Worm (Caenorhabditis elegans) whole organism, L4 larva: Measurements from ENCODE around the gene cyp-31A3.

Source experiments
- D1046.2 ChIP-seq: fragments of 200-800 bp; sonication (Bioruptor generic); IDR thresholded peaks from 2 replicates; pipeline ENCODE4 v1.3.6; 2022; ENCODE audit warnings: missing genetic modification characterization, missing compliant biosample characterization
- F49E8.2 ChIP-seq: sonication (generic microtip); optimal IDR thresholded peaks from 2 replicates; lab custom pipeline; 2016; ENCODE audit warnings: missing compliant biosample characterization, mild to moderate bottlenecking, missing genetic modification characterization, borderline replicate concordance
- T20F7.1 ChIP-seq: fragments of 200-800 bp; sonication (Bioruptor generic); optimal IDR thresholded peaks from 2 replicates; lab custom pipeline; 2018; ENCODE audit warnings: mild to moderate bottlenecking, missing genetic modification characterization, missing compliant biosample characterization
- T26A8.4 ChIP-seq: fragments of 200-800 bp; sonication (Bioruptor generic); IDR thresholded peaks from 2 replicates; pipeline ENCODE4 v1.3.6; 2022; ENCODE audit warnings: missing genetic modification characterization, missing compliant biosample characterization
- Y48G9A.11 ChIP-seq: fragments of 200-800 bp; sonication (Bioruptor generic); IDR thresholded peaks from 2 replicates; pipeline ENCODE4 v1.3.6; 2022; ENCODE audit warnings: missing genetic modification reagents, missing genetic modification characterization, missing compliant biosample characterization
- Y5F2A.4 ChIP-seq: fragments of 200-800 bp; sonication (Bioruptor generic); optimal IDR thresholded peaks from 2 replicates; lab custom pipeline; 2018; ENCODE audit warnings: mild to moderate bottlenecking, missing genetic modification characterization, missing compliant biosample characterization
- Y75B8A.6 ChIP-seq: fragments of 200-800 bp; sonication (Bioruptor generic); IDR thresholded peaks from 2 replicates; pipeline ENCODE4 v1.3.6; 2022; ENCODE audit warnings: missing genetic modification reagents, missing genetic modification characterization, missing compliant biosample characterization
- aly-2 ChIP-seq: sonication (generic microtip); optimal IDR thresholded peaks from 2 replicates; lab custom pipeline; 2018; ENCODE audit warnings: missing biosample characterization, missing genetic modification characterization
- ama-1 ChIP-seq: fragments of 150-350 bp; optimal IDR thresholded peaks from 2 replicates; lab custom pipeline; 2014; ENCODE audit warnings: inconsistent platforms, mixed read lengths
- arid-1 ChIP-seq: fragments of 200-800 bp; sonication (Bioruptor generic); conservative IDR thresholded peaks from 2 replicates; pipeline ENCODE4 v1.3.6; 2022; ENCODE audit warnings: missing genetic modification reagents, missing genetic modification characterization, missing compliant biosample characterization
- ces-1 ChIP-seq: fragments of 150-350 bp; sonication (generic microtip); optimal IDR thresholded peaks from 4 replicates; lab custom pipeline; 2014; ENCODE audit warnings: missing biosample characterization, missing genetic modification reagents, missing genetic modification characterization
- ctbp-1 ChIP-seq: fragments of 200-800 bp; sonication (Bioruptor generic); IDR thresholded peaks from 2 replicates; pipeline ENCODE4 v1.3.6; 2022; ENCODE audit warnings: missing genetic modification reagents, missing genetic modification characterization, missing compliant biosample characterization
- daf-16 ChIP-seq, 3 experiments: sonication (generic microtip); optimal IDR thresholded peaks; 2 replicates each; lab custom pipeline; 2016 to 2017; ENCODE audit warnings: missing genetic modification characterization in 3 of 3, missing genetic modification reagents in 3 of 3, mild to moderate bottlenecking in 2 of 3, missing compliant biosample characterization in 2 of 3, missing biosample characterization in 1 of 3, moderate library complexity in 1 of 3
- daf-19 ChIP-seq: fragments of 200-800 bp; sonication (Bioruptor generic); conservative IDR thresholded peaks from 2 replicates; pipeline ENCODE4 v1.3.6; 2022; ENCODE audit warnings: missing genetic modification characterization, missing compliant biosample characterization
- dmd-6 ChIP-seq: fragments of 200-800 bp; sonication (Bioruptor generic); IDR thresholded peaks from 2 replicates; pipeline ENCODE4 v1.3.6; 2022; ENCODE audit warnings: missing genetic modification reagents, missing genetic modification characterization, missing compliant biosample characterization
- dmd-8 ChIP-seq: fragments of 200-800 bp; sonication (Bioruptor generic); IDR thresholded peaks from 2 replicates; pipeline ENCODE4 v1.3.6; 2022; ENCODE audit warnings: missing genetic modification characterization, missing compliant biosample characterization
- dpl-1 ChIP-seq: fragments of 150-350 bp; optimal IDR thresholded peaks from 2 replicates; lab custom pipeline; 2014; ENCODE audit warnings: missing biosample characterization, missing genetic modification reagents, missing genetic modification characterization
- dve-1 ChIP-seq: sonication (generic microtip); optimal IDR thresholded peaks from 2 replicates; lab custom pipeline; 2017; ENCODE audit warnings: antibody characterized with exemption, mild to moderate bottlenecking, missing genetic modification characterization, missing compliant biosample characterization; ENCODE audit not compliant: insufficient read depth
- egl-27 ChIP-seq: sonication (generic microtip); optimal IDR thresholded peaks from 3 replicates; lab custom pipeline; 2017; ENCODE audit warnings: missing biosample characterization, missing genetic modification reagents, missing genetic modification characterization
- egl-43 ChIP-seq: fragments of 200-800 bp; sonication (Bioruptor generic); IDR thresholded peaks from 2 replicates; pipeline ENCODE4 v1.3.6; 2022; ENCODE audit warnings: missing genetic modification reagents, missing genetic modification characterization, missing compliant biosample characterization
- gei-8 ChIP-seq: fragments of 200-800 bp; sonication (Bioruptor generic); optimal IDR thresholded peaks from 2 replicates; lab custom pipeline; 2018; ENCODE audit warnings: mild to moderate bottlenecking, missing genetic modification characterization, missing compliant biosample characterization
- hlh-30 ChIP-seq: sonication (generic microtip); optimal IDR thresholded peaks from 2 replicates; lab custom pipeline; 2017; ENCODE audit warnings: antibody characterized with exemption, mild to moderate bottlenecking, missing genetic modification characterization, missing compliant biosample characterization; ENCODE audit not compliant: insufficient read depth
- hmg-1.1 ChIP-seq: fragments of 200-800 bp; sonication (Bioruptor generic); IDR thresholded peaks from 2 replicates; pipeline ENCODE4 v1.3.6; 2022; ENCODE audit warnings: missing genetic modification reagents, missing genetic modification characterization, missing compliant biosample characterization
- jun-1 ChIP-seq: fragments of 150-350 bp; optimal IDR thresholded peaks from 2 replicates; lab custom pipeline; 2014; ENCODE audit warnings: missing biosample characterization, missing genetic modification reagents, missing genetic modification characterization
- lim-7 ChIP-seq: fragments of 200-800 bp; sonication (Bioruptor generic); IDR thresholded peaks from 2 replicates; pipeline ENCODE4 v1.3.6; 2022; ENCODE audit warnings: missing genetic modification characterization, missing compliant biosample characterization
- lin-38 ChIP-seq: fragments of 200-800 bp; sonication (Bioruptor generic); IDR thresholded peaks from 2 replicates; pipeline ENCODE4 v1.3.6; 2022; ENCODE audit warnings: missing genetic modification reagents, missing genetic modification characterization, missing compliant biosample characterization
- lsy-2 ChIP-seq, 2 experiments: fragments of 150-350 bp in 1 of 2; sonication (generic microtip) in 1 of 2; optimal IDR thresholded peaks; 2 replicates each; lab custom pipeline; 2014 to 2017; ENCODE audit warnings: missing biosample characterization in 2 of 2, missing genetic modification characterization in 2 of 2
- madf-9 ChIP-seq: fragments of 200-800 bp; sonication (Bioruptor generic); conservative IDR thresholded peaks from 2 replicates; pipeline ENCODE4 v1.3.6; 2022; ENCODE audit warnings: missing genetic modification reagents, missing genetic modification characterization, missing compliant biosample characterization
- mdl-1 ChIP-seq, 2 experiments: fragments of 150-350 bp in 1 of 2; sonication (generic microtip) in 1 of 2; optimal IDR thresholded peaks; 2 replicates each; lab custom pipeline; 2014 to 2017; ENCODE audit warnings: missing biosample characterization in 2 of 2, missing genetic modification characterization in 2 of 2
- mdt-29 ChIP-seq: fragments of 200-800 bp; sonication (Bioruptor generic); IDR thresholded peaks from 2 replicates; pipeline ENCODE4 v1.3.6; 2022; ENCODE audit warnings: missing genetic modification reagents, missing genetic modification characterization, missing compliant biosample characterization
- mep-1 ChIP-seq: fragments of 150-350 bp; sonication (generic microtip); optimal IDR thresholded peaks from 3 replicates; lab custom pipeline; 2014; ENCODE audit warnings: missing biosample characterization, missing genetic modification characterization
- mes-2 ChIP-seq: sonication (generic microtip); optimal IDR thresholded peaks from 2 replicates; lab custom pipeline; 2016; ENCODE audit warnings: missing genotype, mild to moderate bottlenecking, missing genetic modification characterization, missing compliant biosample characterization; ENCODE audit not compliant: poor library complexity, severe bottlenecking
- mxl-3 ChIP-seq: fragments of 200-800 bp; sonication (Bioruptor generic); optimal IDR thresholded peaks from 2 replicates; lab custom pipeline; 2018; ENCODE audit warnings: mild to moderate bottlenecking, missing genetic modification characterization, missing compliant biosample characterization
- nhr-102 ChIP-seq: sonication (generic microtip); optimal IDR thresholded peaks from 2 replicates; lab custom pipeline; 2016; ENCODE audit warnings: mild to moderate bottlenecking, missing genetic modification characterization, moderate library complexity, missing compliant biosample characterization
- nhr-11 ChIP-seq: fragments of 150-350 bp; optimal IDR thresholded peaks from 2 replicates; lab custom pipeline; 2014; ENCODE audit warnings: missing biosample characterization, missing genetic modification characterization
- nhr-25 ChIP-seq: sonication (generic microtip); optimal IDR thresholded peaks from 2 replicates; lab custom pipeline; 2017; ENCODE audit warnings: missing genetic modification characterization, mild to moderate bottlenecking, missing compliant biosample characterization, antibody characterized with exemption, moderate library complexity, borderline replicate concordance; ENCODE audit not compliant: insufficient read depth
- nhr-28 ChIP-seq: fragments of 150-350 bp; optimal IDR thresholded peaks from 2 replicates; lab custom pipeline; 2014; ENCODE audit warnings: missing biosample characterization, missing genetic modification characterization
- nhr-41 ChIP-seq: fragments of 200-800 bp; sonication (Bioruptor generic); IDR thresholded peaks from 2 replicates; pipeline ENCODE4 v1.3.6; 2022; ENCODE audit warnings: missing genetic modification reagents, missing genetic modification characterization, missing compliant biosample characterization
- nhr-42 ChIP-seq: fragments of 200-800 bp; sonication (Bioruptor generic); IDR thresholded peaks from 2 replicates; pipeline ENCODE4 v1.3.6; 2022; ENCODE audit warnings: missing genetic modification characterization, missing compliant biosample characterization
- nhr-48 ChIP-seq: sonication (generic microtip); optimal IDR thresholded peaks from 2 replicates; lab custom pipeline; 2016; ENCODE audit warnings: mild to moderate bottlenecking, missing genetic modification characterization, missing compliant biosample characterization
- nhr-77 ChIP-seq: fragments of 150-350 bp; optimal IDR thresholded peaks from 2 replicates; lab custom pipeline; 2014; ENCODE audit warnings: missing biosample characterization, missing genetic modification characterization
- saeg-2 ChIP-seq: fragments of 200-800 bp; sonication (Bioruptor generic); IDR thresholded peaks from 2 replicates; pipeline ENCODE4 v1.3.6; 2022; ENCODE audit warnings: missing genetic modification reagents, missing genetic modification characterization, missing compliant biosample characterization
- set-16 ChIP-seq: fragments of 200-800 bp; sonication (Bioruptor generic); IDR thresholded peaks from 2 replicates; pipeline ENCODE4 v1.3.6; 2022; ENCODE audit warnings: missing genetic modification reagents, missing genetic modification characterization, missing compliant biosample characterization
- skn-1 ChIP-seq: fragments of 150-350 bp; optimal IDR thresholded peaks from 2 replicates; lab custom pipeline; 2014; ENCODE audit warnings: missing biosample characterization, missing genetic modification characterization
- snpc-4 ChIP-seq: fragments of 150-350 bp; optimal IDR thresholded peaks from 2 replicates; lab custom pipeline; 2014; ENCODE audit warnings: missing biosample characterization, missing genetic modification characterization
- spr-3 ChIP-seq: fragments of 200-800 bp; sonication (Bioruptor generic); optimal IDR thresholded peaks from 2 replicates; lab custom pipeline; 2018; ENCODE audit warnings: mild to moderate bottlenecking, missing genetic modification characterization, missing compliant biosample characterization
- zag-1 ChIP-seq: fragments of 150-350 bp; optimal IDR thresholded peaks from 2 replicates; lab custom pipeline; 2014; ENCODE audit warnings: missing biosample characterization, missing genetic modification characterization
- zfp-2 ChIP-seq: sonication (generic microtip); optimal IDR thresholded peaks from 2 replicates; lab custom pipeline; 2016; ENCODE audit warnings: mild to moderate bottlenecking, missing genetic modification characterization, missing compliant biosample characterization
- zip-11 ChIP-seq: fragments of 200-800 bp; sonication (Bioruptor generic); IDR thresholded peaks from 2 replicates; pipeline ENCODE4 v1.3.6; 2022; ENCODE audit warnings: missing genetic modification characterization, missing compliant biosample characterization

cyp-31A3 gene

DNA sequence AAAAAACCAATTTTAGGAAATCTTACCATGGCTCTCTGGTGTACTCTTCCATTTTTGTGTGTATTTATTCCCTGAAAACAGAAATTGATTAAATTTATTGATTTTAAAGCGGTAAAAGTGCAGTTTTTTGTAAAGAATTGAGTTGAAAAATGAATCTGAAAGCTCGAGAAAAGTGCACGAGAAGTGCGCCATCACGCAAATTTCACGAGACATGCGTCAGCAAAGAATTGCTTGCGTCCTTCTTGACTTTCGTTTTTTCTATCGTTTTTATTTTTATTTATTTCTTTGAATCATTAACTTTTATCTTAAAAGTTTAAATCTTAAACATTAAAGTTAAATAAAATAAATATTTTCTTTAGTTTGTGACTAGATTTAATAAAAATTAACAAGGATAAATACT lies 15.4 kb upstream of the cyp-31A3 start, which contains the start of gene timm-17B.1 (continued):
- TF ChIP-seq T26A8.4 (GFP tag; lab: Robert Waterston, UW): peak; percentile 55; the same call in 1 of the 2 replicates
- TF ChIP-seq lim-7 (GFP tag; lab: Robert Waterston, UW): no peak
- TF ChIP-seq snpc-4: no peak
- TF ChIP-seq nhr-48: no peak
- no peak for TF ChIP-seq D1046.2 (GFP tag; lab: Robert Waterston, UW)
- no peak for TF ChIP-seq aly-2 (tag; lab: Kevin White, UChicago)
- peak; percentile 57 for TF ChIP-seq nhr-102 (tag; lab: Kevin White, UChicago)
- no peak for TF ChIP-seq nhr-41 (GFP tag; lab: Robert Waterston, UW)
- TF ChIP-seq mxl-3 (GFP tag; lab: Kevin White, UChicago): no peak
- peak; percentile 22 for TF ChIP-seq nhr-11
- no peak for TF ChIP-seq nhr-25 (tag; lab: Kevin White, UChicago)
- TF ChIP-seq dve-1 (tag; lab: Kevin White, UChicago): peak; percentile 79
- TF ChIP-seq hmg-1.1: peak; percentile 66
- no peak for TF ChIP-seq madf-9 (GFP tag; lab: Robert Waterston, UW)
- TF ChIP-seq spr-3 (GFP tag; lab: Kevin White, UChicago): no peak
- no peak for TF ChIP-seq Y5F2A.4 (GFP tag; lab: Kevin White, UChicago)
- TF ChIP-seq T20F7.1 (GFP tag; lab: Kevin White, UChicago): peak; percentile 46
- no peak for TF ChIP-seq set-16 (GFP tag; lab: Robert Waterston, UW)
- no peak for TF ChIP-seq daf-19 (GFP tag; lab: Robert Waterston, UW)
- TF ChIP-seq skn-1 (tag; lab: Kevin White, UChicago): no peak
- TF ChIP-seq zip-11 (GFP tag; lab: Robert Waterston, UW): no peak
- no peak for TF ChIP-seq egl-27 (tag; lab: Kevin White, UChicago)
- TF ChIP-seq zfp-2: no peak
- 0 out of 2 replicates have a peak, but pooled peaks have one; percentile 21 for TF ChIP-seq dmd-6 (GFP tag; lab: Robert Waterston, UW)
- no peak for TF ChIP-seq dmd-8
- no peak for TF ChIP-seq ces-1 (GFP tag; lab: Kevin White, UChicago)
- TF ChIP-seq saeg-2 (GFP tag; lab: Robert Waterston, UW): no peak
- TF ChIP-seq dpl-1 (GFP tag; lab: Kevin White, UChicago): peak; percentile 78
- TF ChIP-seq nhr-77 (tag; lab: Kevin White, UChicago): peak; percentile 30
- peak; percentile 52 to 96 for TF ChIP-seq lsy-2 (tag; optimal IDR thresholded peaks at IDR 0.05; lab: Kevin White, UChicago)
- peak in 1 of 2 experiments; percentile 22 for TF ChIP-seq daf-16 (GFP tag; optimal IDR thresholded peaks at IDR 0.05; lab: Kevin White, UChicago)
- peak; percentile 43 for TF ChIP-seq daf-16 (tag; optimal IDR thresholded peaks at IDR 0.05; lab: Kevin White, UChicago)
- peak; percentile 73 for TF ChIP-seq mep-1 (tag; lab: Kevin White, UChicago)
- no peak for TF ChIP-seq Y75B8A.6
- no peak for TF ChIP-seq jun-1 (tag; lab: Kevin White, UChicago)
- no peak for TF ChIP-seq egl-43 (GFP tag; lab: Robert Waterston, UW)
- no peak for TF ChIP-seq mdl-1 (tag; optimal IDR thresholded peaks at IDR 0.05; lab: Kevin White, UChicago)
- no peak for TF ChIP-seq ama-1
- no peak for TF ChIP-seq nhr-28 (tag; lab: Kevin White, UChicago)

DNA sequence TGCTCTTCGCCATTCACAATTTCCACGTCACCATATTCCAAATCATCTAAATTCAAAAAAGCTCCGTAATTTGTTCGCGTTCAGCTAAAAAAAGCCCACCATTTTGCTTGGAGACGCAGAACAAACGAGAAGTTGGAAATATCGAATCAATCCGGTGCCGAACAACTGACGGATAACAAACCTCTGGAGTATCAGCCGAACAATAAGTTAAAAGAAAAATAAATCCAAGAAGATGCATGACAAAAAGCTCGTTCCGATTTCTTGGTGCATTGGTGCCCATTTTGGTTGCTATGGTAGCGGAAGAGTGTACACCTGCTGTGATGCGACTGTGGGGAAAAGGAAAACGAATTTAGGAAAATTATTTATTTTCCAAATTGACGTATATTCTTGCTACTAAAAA lies 13.3 kb upstream of the cyp-31A3 start, which contains the start of gene tctn-1:
TSS of gene tctn-1 (minus strand) at position 280 of the 400 bp plus-strand sequence.
- TF ChIP-seq dve-1 (tag; lab: Kevin White, UChicago): peak; percentile 7
- 0 out of 2 replicates have a peak, but pooled peaks have one; percentile 26 for TF ChIP-seq mdt-29 (GFP tag; lab: Robert Waterston, UW)
- TF ChIP-seq nhr-42 (GFP tag; lab: Robert Waterston, UW): no peak
- TF ChIP-seq nhr-77 (tag; lab: Kevin White, UChicago): no peak
- TF ChIP-seq mxl-3 (GFP tag; lab: Kevin White, UChicago): no peak
- peak in 1 of 2 experiments; percentile 41 for TF ChIP-seq lsy-2 (tag; optimal IDR thresholded peaks at IDR 0.05; lab: Kevin White, UChicago)
- peak; percentile 9 for TF ChIP-seq mes-2 (tag; lab: Kevin White, UChicago)
- TF ChIP-seq nhr-28 (tag; lab: Kevin White, UChicago): no peak
- TF ChIP-seq hlh-30 (tag; lab: Kevin White, UChicago): no peak
- TF ChIP-seq hmg-1.1: 0 out of 2 replicates have a peak, but pooled peaks have one; percentile 27
- TF ChIP-seq ama-1: peak; percentile 86
- no peak for TF ChIP-seq zag-1 (tag; lab: Kevin White, UChicago)
- no peak for TF ChIP-seq gei-8 (GFP tag; lab: Kevin White, UChicago)
- TF ChIP-seq arid-1 (GFP tag; lab: Robert Waterston, UW): 0 out of 2 replicates have a peak, but pooled peaks have one; percentile 20
- TF ChIP-seq ctbp-1 (GFP tag; lab: Robert Waterston, UW): 0 out of 2 replicates have a peak, but pooled peaks have one; percentile 14
- 0 out of 2 replicates have a peak, but pooled peaks have one; percentile 8 for TF ChIP-seq Y48G9A.11 (GFP tag; lab: Robert Waterston, UW)
- no peak for TF ChIP-seq lim-7 (GFP tag; lab: Robert Waterston, UW)
- TF ChIP-seq F49E8.2: no peak
- peak; percentile 35; the same call in 1 of the 2 replicates for TF ChIP-seq lin-38
